Worm (Caenorhabditis elegans) whole organism, midembryonic: Measurements from ENCODE around the gene Y48A6B.7.

Experiments used
- cog-1 ChIP-seq: sonication (generic microtip); optimal IDR thresholded peaks from 2 replicates; lab custom pipeline; 2016; ENCODE audit warnings: missing genetic modification characterization, missing compliant biosample characterization
- flt-1 ChIP-seq: fragments of 200-800 bp; sonication (Bioruptor generic); IDR thresholded peaks from 2 replicates; pipeline ENCODE4 v1.3.6; 2022; ENCODE audit warnings: missing genetic modification characterization, missing compliant biosample characterization
- med-1 ChIP-seq: sonication (generic microtip); optimal IDR thresholded peaks from 2 replicates; lab custom pipeline; 2017; ENCODE audit warnings: missing genetic modification characterization, mild to moderate bottlenecking, missing compliant biosample characterization, antibody characterized with exemption, missing genetic modification reagents; ENCODE audit not compliant: insufficient read depth
- tab-1 ChIP-seq: fragments of 200-800 bp; sonication (Bioruptor generic); IDR thresholded peaks from 2 replicates; pipeline ENCODE4 v1.3.6; 2022; ENCODE audit warnings: missing genetic modification characterization, missing compliant biosample characterization
- ztf-23 ChIP-seq: fragments of 200-800 bp; sonication (Bioruptor generic); IDR thresholded peaks from 2 replicates; pipeline ENCODE4 v1.3.6; 2022; ENCODE audit warnings: missing genetic modification reagents, missing genetic modification characterization, missing compliant biosample characterization
- ztf-29 ChIP-seq: fragments of 200-800 bp; sonication (Bioruptor generic); IDR thresholded peaks from 2 replicates; pipeline ENCODE4 v1.3.6; 2022; ENCODE audit warnings: missing genetic modification reagents, missing genetic modification characterization, missing compliant biosample characterization

ce11 chrIII:11036640-11037039 is 10.3 kb upstream of the Y48A6B.7 start, which contains the start of gene spat-2:
- TF ChIP-seq ztf-29 (no peak), flt-1 (GFP tag; lab: Robert Waterston, UW) (no peak), med-1 (GFP tag; lab: Kevin White, UChicago) (no peak), cog-1 (tag; lab: Kevin White, UChicago) (no peak), ztf-23 (no peak), tab-1 (GFP tag; lab: Robert Waterston, UW) (no peak)
